Worm (Caenorhabditis elegans) whole organism, L1 larva: ENCODE results near the gene C50E3.5.

Experiments
- C04F5.9 ChIP-seq: sonication (generic microtip); optimal IDR thresholded peaks from 2 replicates; lab custom pipeline; 2016; ENCODE audit warnings: missing genetic modification characterization, missing compliant biosample characterization
- F16B12.6 ChIP-seq: fragments of 150-350 bp; optimal IDR thresholded peaks from 2 replicates; lab custom pipeline; 2014; ENCODE audit warnings: missing biosample characterization, missing genetic modification characterization
- Y116A8C.19 ChIP-seq: sonication (generic microtip); optimal IDR thresholded peaks from 2 replicates; lab custom pipeline; 2016; ENCODE audit warnings: missing compliant biosample characterization, missing genetic modification characterization, borderline replicate concordance
- alr-1 ChIP-seq: fragments of 200-800 bp; sonication (Bioruptor generic); optimal IDR thresholded peaks from 2 replicates; lab custom pipeline; 2018; ENCODE audit warnings: borderline replicate concordance, mild to moderate bottlenecking, missing genetic modification characterization, missing compliant biosample characterization
- aly-2 ChIP-seq: fragments of 150-350 bp; optimal IDR thresholded peaks from 2 replicates; lab custom pipeline; 2014; ENCODE audit warnings: missing biosample characterization, missing genetic modification characterization
- blmp-1 ChIP-seq: fragments of 150-350 bp; optimal IDR thresholded peaks from 2 replicates; lab custom pipeline; 2014; ENCODE audit warnings: missing biosample characterization, missing genetic modification characterization
- ceh-63 ChIP-seq: fragments of 200-800 bp; sonication (Bioruptor generic); optimal IDR thresholded peaks from 2 replicates; lab custom pipeline; 2018; ENCODE audit warnings: mild to moderate bottlenecking, missing genetic modification characterization, missing compliant biosample characterization
- ceh-90 ChIP-seq: sonication (generic microtip); optimal IDR thresholded peaks from 2 replicates; lab custom pipeline; 2016; ENCODE audit warnings: missing genetic modification characterization, missing compliant biosample characterization
- dsc-1 ChIP-seq: sonication (generic microtip); optimal IDR thresholded peaks from 2 replicates; lab custom pipeline; 2016; ENCODE audit warnings: mild to moderate bottlenecking, missing genetic modification characterization, missing compliant biosample characterization
- elt-3 ChIP-seq, 6 experiments: fragments of 150-350 bp in 1 of 6; sonication (generic microtip); optimal IDR thresholded peaks; 2 replicates each; lab custom pipeline; 2017 to 2018; ENCODE audit warnings: missing biosample characterization in 6 of 6, missing genetic modification characterization in 6 of 6, inconsistent platforms in 1 of 6
- ets-5 ChIP-seq: fragments of 200-800 bp; sonication (Bioruptor generic); IDR thresholded peaks from 2 replicates; pipeline ENCODE4 v1.3.6; 2022; ENCODE audit warnings: missing genetic modification characterization, missing compliant biosample characterization
- fkh-10 ChIP-seq: sonication (generic microtip); optimal IDR thresholded peaks from 2 replicates; lab custom pipeline; 2017; ENCODE audit warnings: missing biosample characterization, missing genetic modification reagents, missing genetic modification characterization
- fos-1 ChIP-seq: fragments of 150-350 bp; optimal IDR thresholded peaks from 2 replicates; lab custom pipeline; 2014; ENCODE audit warnings: missing biosample characterization, missing genetic modification characterization
- hlh-17 ChIP-seq: fragments of 200-800 bp; sonication (Bioruptor generic); optimal IDR thresholded peaks from 2 replicates; lab custom pipeline; 2018; ENCODE audit warnings: missing genetic modification characterization, mild to moderate bottlenecking, missing compliant biosample characterization, moderate library complexity, borderline replicate concordance
- hlh-4 ChIP-seq: sonication (generic microtip); optimal IDR thresholded peaks from 2 replicates; lab custom pipeline; 2016; ENCODE audit warnings: mild to moderate bottlenecking, missing genetic modification characterization, missing compliant biosample characterization
- isw-1 ChIP-seq: fragments of 200-800 bp; sonication (Bioruptor generic); IDR thresholded peaks from 2 replicates; pipeline ENCODE4 v1.3.6; 2022; ENCODE audit warnings: missing genetic modification characterization, missing compliant biosample characterization
- lin-14 ChIP-seq: fragments of 200-800 bp; sonication (Bioruptor generic); optimal IDR thresholded peaks from 2 replicates; lab custom pipeline; 2018; ENCODE audit warnings: mild to moderate bottlenecking, missing genetic modification characterization, moderate library complexity, missing compliant biosample characterization
- lin-15B ChIP-seq: fragments of 150-350 bp; sonication (generic microtip); optimal IDR thresholded peaks from 3 replicates; lab custom pipeline; 2014; ENCODE audit warnings: missing biosample characterization, missing genetic modification characterization
- lin-39 ChIP-seq: fragments of 150-350 bp; optimal IDR thresholded peaks from 2 replicates; lab custom pipeline; 2014; ENCODE audit warnings: missing biosample characterization, missing genetic modification reagents, missing genetic modification characterization
- mab-9 ChIP-seq: fragments of 200-800 bp; sonication (Bioruptor generic); IDR thresholded peaks from 2 replicates; pipeline ENCODE4 v1.3.6; 2022; ENCODE audit warnings: missing genetic modification reagents, missing genetic modification characterization, missing compliant biosample characterization
- mep-1 ChIP-seq: fragments of 150-350 bp; optimal IDR thresholded peaks from 2 replicates; lab custom pipeline; 2014; ENCODE audit warnings: missing biosample characterization, missing genetic modification characterization
- nhr-11 ChIP-seq: fragments of 150-350 bp; optimal IDR thresholded peaks from 2 replicates; lab custom pipeline; 2014; ENCODE audit warnings: missing biosample characterization, missing genetic modification characterization
- nhr-28 ChIP-seq: fragments of 150-350 bp; optimal IDR thresholded peaks from 2 replicates; lab custom pipeline; 2014; ENCODE audit warnings: missing biosample characterization, missing genetic modification characterization
- nhr-77 ChIP-seq: fragments of 150-350 bp; optimal IDR thresholded peaks from 2 replicates; lab custom pipeline; 2014; ENCODE audit warnings: missing biosample characterization, missing genetic modification characterization
- nhr-84 ChIP-seq: sonication (generic microtip); optimal IDR thresholded peaks from 2 replicates; lab custom pipeline; 2017; ENCODE audit warnings: missing biosample characterization, missing genetic modification characterization
- nhr-85 ChIP-seq: sonication (generic microtip); peaks from one replicate; lab custom pipeline; 2016; ENCODE audit warnings: missing genetic modification characterization, inconsistent platforms, missing compliant biosample characterization
- nhr-90 ChIP-seq: sonication (generic microtip); optimal IDR thresholded peaks from 2 replicates; lab custom pipeline; 2016; ENCODE audit warnings: mild to moderate bottlenecking, missing genetic modification characterization, missing compliant biosample characterization; ENCODE audit not compliant: poor library complexity
- snpc-4 ChIP-seq: fragments of 150-350 bp; optimal IDR thresholded peaks from 2 replicates; lab custom pipeline; 2014; ENCODE audit warnings: missing biosample characterization, missing genetic modification characterization
- snu-23 ChIP-seq: sonication (generic microtip); optimal IDR thresholded peaks from 2 replicates; lab custom pipeline; 2016; ENCODE audit warnings: missing genetic modification characterization, missing compliant biosample characterization
- unc-130 ChIP-seq: fragments of 150-350 bp; optimal IDR thresholded peaks from 2 replicates; lab custom pipeline; 2017; ENCODE audit warnings: missing biosample characterization, missing genetic modification characterization, inconsistent platforms
- unc-98 ChIP-seq: fragments of 200-800 bp; sonication (Bioruptor generic); IDR thresholded peaks from 2 replicates; pipeline ENCODE4 v1.3.6; 2022; ENCODE audit warnings: missing genetic modification characterization, missing compliant biosample characterization
- xbp-1 ChIP-seq: sonication (generic microtip); optimal IDR thresholded peaks from 2 replicates; lab custom pipeline; 2016; ENCODE audit warnings: missing genetic modification characterization, missing compliant biosample characterization
- zip-4 ChIP-seq: fragments of 200-800 bp; sonication (Bioruptor generic); optimal IDR thresholded peaks from 2 replicates; lab custom pipeline; 2018; ENCODE audit warnings: mild to moderate bottlenecking, missing genetic modification characterization, moderate library complexity, missing compliant biosample characterization

The C50E3.5 gene

ce11 chrV:7637801-7638200, 50.0 kb downstream of the C50E3.5 start, which contains the start of gene clec-45:
clec-45 (plus strand) TSS chrV:7638101.
- TF ChIP-seq mep-1 (no peak), lin-14 (GFP tag; lab: Kevin White, UChicago) (no peak), C04F5.9 (tag; lab: Kevin White, UChicago) (no peak), elt-3 (tag; optimal IDR thresholded peaks at IDR 0.05; lab: Kevin White, UChicago) (no peak), zip-4 (GFP tag; lab: Kevin White, UChicago) (no peak), ets-5 (GFP tag; lab: Robert Waterston, UW) (no peak), lin-39 (tag; lab: Kevin White, UChicago) (no peak)

- TF ChIP-seq alr-1 (tag; lab: Kevin White, UChicago): no peak
- no peak for TF ChIP-seq fos-1 (tag; lab: Kevin White, UChicago)
- TF ChIP-seq unc-98 (GFP tag; lab: Robert Waterston, UW): no peak
- no peak for TF ChIP-seq nhr-28
- no peak for TF ChIP-seq nhr-90 (tag; lab: Kevin White, UChicago)
- no peak for TF ChIP-seq Y116A8C.19 (tag; lab: Kevin White, UChicago)
- no peak for TF ChIP-seq xbp-1 (tag; lab: Kevin White, UChicago)
- TF ChIP-seq ceh-90: no peak
- no peak for TF ChIP-seq lin-14 (GFP tag; lab: Kevin White, UChicago)
- TF ChIP-seq fkh-10 (GFP tag; lab: Kevin White, UChicago): no peak
- TF ChIP-seq mab-9: no peak
- no peak for TF ChIP-seq ceh-63
- no peak for TF ChIP-seq lin-15B (tag; lab: Kevin White, UChicago)
- TF ChIP-seq nhr-85 (tag; lab: Kevin White, UChicago): no peak
- no peak for TF ChIP-seq C04F5.9 (tag; lab: Kevin White, UChicago)
- TF ChIP-seq, all 84 proteins: peak for 0
Observed at ce11 chrV:7639356-7639755, 51.6 kb downstream of the C50E3.5 start.

- TF ChIP-seq dsc-1 (tag; lab: Kevin White, UChicago) (no peak), blmp-1 (no peak), isw-1 (GFP tag; lab: Robert Waterston, UW) (no peak), elt-3 (tag; optimal IDR thresholded peaks at IDR 0.05; lab: Kevin White, UChicago) (no peak), Y116A8C.19 (tag; lab: Kevin White, UChicago) (no peak), aly-2 (no peak), snpc-4 (tag; lab: Kevin White, UChicago) (no peak), snu-23 (GFP tag; lab: Kevin White, UChicago) (no peak), mep-1 (no peak), fos-1 (tag; lab: Kevin White, UChicago) (no peak)
Observed at ce11 chrV:7639787-7640186, 52.0 kb downstream of the C50E3.5 start, which contains the start of gene F07C4.10. F07C4.10 (minus strand) TSS chrV:7639887.

ce11 chrV:7641718-7642117, 53.9 kb downstream of the C50E3.5 start:
- no peak for TF ChIP-seq elt-3 (tag; optimal IDR thresholded peaks at IDR 0.05; lab: Kevin White, UChicago)

ce11 chrV:7643416-7643815, 55.6 kb downstream of the C50E3.5 start, which contains the start of gene F07C4.11:
F07C4.11 (minus strand) TSS chrV:7643516.
- TF ChIP-seq lin-39 (tag; lab: Kevin White, UChicago) (no peak), hlh-17 (GFP tag; lab: Kevin White, UChicago) (no peak), F16B12.6 (no peak), nhr-84 (tag; lab: Kevin White, UChicago) (no peak), hlh-4 (tag; lab: Kevin White, UChicago) (no peak), nhr-11 (tag; lab: Kevin White, UChicago) (no peak), unc-130 (tag; lab: Kevin White, UChicago) (no peak), nhr-77 (tag; lab: Kevin White, UChicago) (no peak)
